Fruit fly (Drosophila melanogaster): ENCODE measurements around the gene Cyp4d2.

Gene Cyp4d2

DNA sequence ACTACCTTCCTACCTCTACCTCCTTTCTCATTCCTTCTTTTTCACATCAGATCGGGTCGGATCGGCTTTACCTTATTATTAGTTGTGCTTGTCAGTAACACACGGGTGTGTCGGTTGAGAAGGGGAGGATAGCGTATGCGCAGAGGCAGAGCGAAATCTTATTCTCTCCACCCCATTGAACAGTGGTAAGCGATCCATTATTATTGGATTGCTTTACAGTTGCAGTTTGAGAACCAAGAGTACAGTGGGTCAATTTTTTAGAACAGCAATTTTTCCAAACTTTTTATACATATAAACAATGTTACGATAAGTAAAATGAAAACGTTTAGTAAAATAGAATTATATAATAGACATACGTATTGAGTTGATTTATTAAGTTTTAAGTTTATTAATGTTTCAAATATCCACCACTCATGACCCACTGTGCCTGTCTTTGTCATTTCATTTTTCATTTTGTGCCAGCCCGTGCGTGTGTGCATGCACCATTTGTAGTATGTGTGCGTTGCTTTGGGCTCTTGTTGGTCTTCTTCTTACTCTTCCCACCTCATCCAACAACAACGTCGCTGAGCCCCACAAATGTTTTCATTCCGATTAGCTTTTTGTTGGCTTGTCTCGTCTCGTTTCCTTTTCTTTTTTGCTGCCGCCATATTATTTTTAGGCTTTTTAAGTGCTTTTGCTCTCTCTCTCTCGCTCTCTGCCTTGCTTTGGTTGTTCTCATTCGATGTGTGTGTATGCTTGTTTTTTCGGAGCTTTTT is 38.0 kb upstream of the Cyp4d2 start (continued):
- TF ChIP-seq Elba2 (GFP tag; optimal IDR thresholded peaks at IDR 0.05), result peak; percentile 91
- TF ChIP-seq Gsc (GFP tag; IDR thresholded peaks at IDR 0.05), result peak; percentile 96
- peak; percentile 94 for TF ChIP-seq CG4617 (GFP tag; optimal IDR thresholded peaks at IDR 0.05; ENCODE audit: borderline replicate concordance)
- TF ChIP-seq CG9797 (GFP tag; optimal IDR thresholded peaks at IDR 0.05), result peak; percentile 17
- no peak for TF ChIP-seq CG14965 (GFP tag; optimal IDR thresholded peaks at IDR 0.05; ENCODE audit: borderline replicate concordance)
- TF ChIP-seq Med (GFP tag), result peak; percentile 98
- peak; percentile 99 for TF ChIP-seq CG7372 (GFP tag; IDR thresholded peaks at IDR 0.05)
- TF ChIP-seq CG1832 (GFP tag; optimal IDR thresholded peaks at IDR 0.05), result no peak
- peak; percentile 32 for TF ChIP-seq Myb (GFP tag; optimal IDR thresholded peaks at IDR 0.05)
- TF ChIP-seq Dbx (GFP tag; IDR thresholded peaks at IDR 0.05), result peak; percentile 99
- TF ChIP-seq Meics (GFP tag; optimal IDR thresholded peaks at IDR 0.05), result peak; percentile 99
- peak; percentile 96 for TF ChIP-seq ken (GFP tag; IDR thresholded peaks at IDR 0.05)
- peak; percentile 93 for TF ChIP-seq exex (tag; optimal IDR thresholded peaks at IDR 0.05)
- peak; percentile 95 to 100 for TF ChIP-seq Hr51 (GFP tag; optimal IDR thresholded peaks at IDR 0.05)
- peak; percentile 98 for TF ChIP-seq tin (GFP tag; optimal IDR thresholded peaks at IDR 0.05)
- TF ChIP-seq Fer3 (tag; optimal IDR thresholded peaks at IDR 0.05), result peak; percentile 99
- TF ChIP-seq Side (GFP tag; optimal IDR thresholded peaks at IDR 0.05), result peak; percentile 92
- TF ChIP-seq cg (GFP tag; optimal IDR thresholded peaks at IDR 0.05), result peak; percentile 65
- peak; percentile 20 for TF ChIP-seq pzg (GFP tag; optimal IDR thresholded peaks at IDR 0.05)
- TF ChIP-seq pita (GFP tag; optimal IDR thresholded peaks at IDR 0.05), result no peak
- TF ChIP-seq Hsf (GFP tag; optimal IDR thresholded peaks at IDR 0.05), result peak; percentile 98
- peak; percentile 99 for TF ChIP-seq CG6683 (GFP tag; optimal IDR thresholded peaks at IDR 0.05)
- TF ChIP-seq CG10209 (GFP tag; optimal IDR thresholded peaks at IDR 0.05), result peak; percentile 99
- peak; percentile 98 for TF ChIP-seq Max (GFP tag; optimal IDR thresholded peaks at IDR 0.05)
- TF ChIP-seq CG6689 (GFP tag; IDR thresholded peaks at IDR 0.05), result peak; percentile 99
- peak; percentile 91 for TF ChIP-seq en (GFP tag; optimal IDR thresholded peaks at IDR 0.05)
- peak; percentile 96 for TF ChIP-seq pho (GFP tag; optimal IDR thresholded peaks at IDR 0.05)
- TF ChIP-seq CG7271 (tag; optimal IDR thresholded peaks at IDR 0.05), result peak; percentile 99
- TF ChIP-seq CG3995 (GFP tag; optimal IDR thresholded peaks at IDR 0.05), result peak; percentile 86
- TF ChIP-seq Hand (GFP tag; optimal IDR thresholded peaks at IDR 0.05), result peak; percentile 100
- TF ChIP-seq CG3847 (GFP tag; IDR thresholded peaks at IDR 0.05), result peak; percentile 99
- TF ChIP-seq stc (GFP tag; IDR thresholded peaks at IDR 0.05), result peak; percentile 99
- TF ChIP-seq sim (GFP tag; IDR thresholded peaks at IDR 0.05), result peak; percentile 98
- TF ChIP-seq dpn (GFP tag; optimal IDR thresholded peaks at IDR 0.05), result peak; percentile 91 to 98
- peak; percentile 93 for TF ChIP-seq CG12744 (GFP tag; optimal IDR thresholded peaks at IDR 0.05)
- TF ChIP-seq Hr78 (GFP tag; optimal IDR thresholded peaks at IDR 0.05), result peak in 1 of 2 experiments; percentile 67
- TF ChIP-seq Six4 (GFP tag; optimal IDR thresholded peaks at IDR 0.05), result peak; percentile 98
- TF ChIP-seq usp (GFP tag; optimal IDR thresholded peaks at IDR 0.05), result no peak
- TF ChIP-seq az2 (GFP tag; optimal IDR thresholded peaks at IDR 0.05), result peak; percentile 98
- no peak for TF ChIP-seq br (optimal IDR thresholded peaks at IDR 0.05)
- peak; percentile 98 for TF ChIP-seq CG4820 (GFP tag; optimal IDR thresholded peaks at IDR 0.05)
- TF ChIP-seq CG4282 (GFP tag; optimal IDR thresholded peaks at IDR 0.05), result peak; percentile 91
- peak; percentile 99 for TF ChIP-seq rib (GFP tag; IDR thresholded peaks at IDR 0.05)
- TF ChIP-seq sna (GFP tag; IDR thresholded peaks at IDR 0.05; ENCODE audit: partially characterized antibody), result peak; percentile 59
- TF ChIP-seq CG13894 (tag; optimal IDR thresholded peaks at IDR 0.05), result peak; percentile 99
- peak; percentile 85 for TF ChIP-seq slp2 (GFP tag; optimal IDR thresholded peaks at IDR 0.05)
- peak; percentile 100 for TF ChIP-seq dmrt99B (tag; optimal IDR thresholded peaks at IDR 0.05)
- TF ChIP-seq Abd-B (GFP tag; optimal IDR thresholded peaks at IDR 0.05), result peak; percentile 99
- TF ChIP-seq dan (GFP tag; IDR thresholded peaks at IDR 0.05), result peak; percentile 94

All from whole organism, embryonic.